Worm (Caenorhabditis elegans) whole organism, mixed stage, embryonic: ENCODE measurements around the gene coa-3.

Experiments used
- M03D4.4 ChIP-seq: sonication (generic microtip); optimal IDR thresholded peaks from 2 replicates; lab custom pipeline; 2017; ENCODE audit warnings: mild to moderate bottlenecking, missing genetic modification characterization, missing compliant biosample characterization
- blmp-1 ChIP-seq: fragments of 150-350 bp; optimal IDR thresholded peaks from 2 replicates; lab custom pipeline; 2014; ENCODE audit warnings: missing biosample characterization, missing genetic modification characterization
- ceh-39 ChIP-seq: fragments of 150-350 bp; optimal IDR thresholded peaks from 2 replicates; lab custom pipeline; 2014; ENCODE audit warnings: missing biosample characterization, missing genetic modification characterization
- ceh-43 ChIP-seq: fragments of 200-800 bp; sonication (Bioruptor generic); optimal IDR thresholded peaks from 2 replicates; lab custom pipeline; 2018; ENCODE audit warnings: mild to moderate bottlenecking, missing genetic modification characterization, moderate library complexity, missing compliant biosample characterization
- ceh-83 ChIP-seq: fragments of 200-800 bp; sonication (Bioruptor generic); optimal IDR thresholded peaks from 2 replicates; lab custom pipeline; 2018; ENCODE audit warnings: mild to moderate bottlenecking, missing genetic modification characterization, missing compliant biosample characterization
- ces-1 ChIP-seq: fragments of 150-350 bp; optimal IDR thresholded peaks from 2 replicates; lab custom pipeline; 2014; ENCODE audit warnings: missing biosample characterization, missing genetic modification reagents, missing genetic modification characterization
- cnd-1 ChIP-seq: fragments of 200-800 bp; sonication (Bioruptor generic); optimal IDR thresholded peaks from 2 replicates; lab custom pipeline; 2018; ENCODE audit warnings: mild to moderate bottlenecking, missing genetic modification characterization, missing compliant biosample characterization
- drap-1 ChIP-seq: fragments of 200-800 bp; sonication (Bioruptor generic); optimal IDR thresholded peaks from 3 replicates; lab custom pipeline; 2018; ENCODE audit warnings: mild to moderate bottlenecking, missing genetic modification characterization, missing compliant biosample characterization
- elt-3 ChIP-seq: fragments of 150-350 bp; optimal IDR thresholded peaks from 2 replicates; lab custom pipeline; 2014; ENCODE audit warnings: missing biosample characterization, missing genetic modification characterization
- flh-1 ChIP-seq: fragments of 200-800 bp; sonication (Bioruptor generic); optimal IDR thresholded peaks from 2 replicates; lab custom pipeline; 2018; ENCODE audit warnings: mild to moderate bottlenecking, missing genetic modification characterization, moderate library complexity, missing compliant biosample characterization
- ham-2 ChIP-seq: fragments of 200-800 bp; sonication (Bioruptor generic); optimal IDR thresholded peaks from 2 replicates; lab custom pipeline; 2018; ENCODE audit warnings: mild to moderate bottlenecking, missing genetic modification characterization, missing compliant biosample characterization
- hlh-1 ChIP-seq: fragments of 150-350 bp; optimal IDR thresholded peaks from 2 replicates; lab custom pipeline; 2014; ENCODE audit warnings: missing biosample characterization, missing genetic modification reagents, missing genetic modification characterization
- lin-13 ChIP-seq: fragments of 150-350 bp; optimal IDR thresholded peaks from 2 replicates; lab custom pipeline; 2014; ENCODE audit warnings: missing biosample characterization, missing genetic modification characterization
- lin-32 ChIP-seq: fragments of 200-800 bp; sonication (Bioruptor generic); optimal IDR thresholded peaks from 2 replicates; lab custom pipeline; 2018; ENCODE audit warnings: mild to moderate bottlenecking, missing genetic modification characterization, missing compliant biosample characterization
- lsy-2 ChIP-seq: fragments of 150-350 bp; optimal IDR thresholded peaks from 2 replicates; lab custom pipeline; 2014; ENCODE audit warnings: missing biosample characterization, missing genetic modification characterization
- mab-5 ChIP-seq: fragments of 150-350 bp; optimal IDR thresholded peaks from 2 replicates; lab custom pipeline; 2014; ENCODE audit warnings: missing biosample characterization, missing genetic modification characterization
- mep-1 ChIP-seq: fragments of 150-350 bp; optimal IDR thresholded peaks from 2 replicates; lab custom pipeline; 2017; ENCODE audit warnings: missing biosample characterization, missing genetic modification reagents, missing genetic modification characterization, inconsistent platforms
- mls-2 ChIP-seq: sonication (generic microtip); optimal IDR thresholded peaks from 2 replicates; lab custom pipeline; 2016; ENCODE audit warnings: mild to moderate bottlenecking, missing genetic modification characterization, moderate library complexity, missing compliant biosample characterization
- nhr-12 ChIP-seq: fragments of 150-350 bp; optimal IDR thresholded peaks from 2 replicates; lab custom pipeline; 2014; ENCODE audit warnings: missing biosample characterization, missing genetic modification characterization
- nhr-2 ChIP-seq: fragments of 150-350 bp; optimal IDR thresholded peaks from 2 replicates; lab custom pipeline; 2014; ENCODE audit warnings: missing biosample characterization, missing genetic modification characterization
- nhr-237 ChIP-seq: fragments of 150-350 bp; optimal IDR thresholded peaks from 2 replicates; lab custom pipeline; 2014; ENCODE audit warnings: missing biosample characterization, missing genetic modification characterization
- nhr-76 ChIP-seq: sonication (generic microtip); optimal IDR thresholded peaks from 2 replicates; lab custom pipeline; 2017; ENCODE audit warnings: missing biosample characterization, missing genetic modification characterization
- pha-4 ChIP-seq: fragments of 150-350 bp; optimal IDR thresholded peaks from 2 replicates; lab custom pipeline; 2018; ENCODE audit warnings: missing biosample characterization, missing genetic modification reagents, missing genetic modification characterization
- sem-2 ChIP-seq: fragments of 200-800 bp; sonication (Bioruptor generic); optimal IDR thresholded peaks from 2 replicates; lab custom pipeline; 2018; ENCODE audit warnings: mild to moderate bottlenecking, missing genetic modification characterization, missing compliant biosample characterization
- snpc-4 ChIP-seq: fragments of 150-350 bp; optimal IDR thresholded peaks from 2 replicates; lab custom pipeline; 2014; ENCODE audit warnings: missing biosample characterization, missing genetic modification characterization
- sptf-1 ChIP-seq: sonication (generic microtip); optimal IDR thresholded peaks from 2 replicates; lab custom pipeline; 2017; ENCODE audit warnings: mild to moderate bottlenecking, missing genetic modification characterization, moderate library complexity, missing compliant biosample characterization
- tbx-8 ChIP-seq: fragments of 200-800 bp; sonication (Bioruptor generic); optimal IDR thresholded peaks from 2 replicates; lab custom pipeline; 2018; ENCODE audit warnings: mild to moderate bottlenecking, missing genetic modification characterization, moderate library complexity, missing compliant biosample characterization
- unc-120 ChIP-seq: sonication (generic microtip); optimal IDR thresholded peaks from 2 replicates; lab custom pipeline; 2017; ENCODE audit warnings: missing genetic modification characterization, missing compliant biosample characterization; ENCODE audit not compliant: poor library complexity, severe bottlenecking
- unc-39 ChIP-seq: fragments of 150-350 bp; optimal IDR thresholded peaks from 2 replicates; lab custom pipeline; 2014; ENCODE audit warnings: missing biosample characterization, missing genetic modification characterization
- unc-62 ChIP-seq: fragments of 150-350 bp; optimal IDR thresholded peaks from 2 replicates; lab custom pipeline; 2014; ENCODE audit warnings: missing biosample characterization, missing genetic modification reagents, missing genetic modification characterization
- zip-8 ChIP-seq: fragments of 150-350 bp; optimal IDR thresholded peaks from 2 replicates; lab custom pipeline; 2014; ENCODE audit warnings: missing biosample characterization, missing genetic modification characterization
- ztf-11 ChIP-seq: fragments of 150-350 bp; optimal IDR thresholded peaks from 2 replicates; lab custom pipeline; 2014; ENCODE audit warnings: missing biosample characterization, missing genetic modification characterization

The coa-3 gene

DNA sequence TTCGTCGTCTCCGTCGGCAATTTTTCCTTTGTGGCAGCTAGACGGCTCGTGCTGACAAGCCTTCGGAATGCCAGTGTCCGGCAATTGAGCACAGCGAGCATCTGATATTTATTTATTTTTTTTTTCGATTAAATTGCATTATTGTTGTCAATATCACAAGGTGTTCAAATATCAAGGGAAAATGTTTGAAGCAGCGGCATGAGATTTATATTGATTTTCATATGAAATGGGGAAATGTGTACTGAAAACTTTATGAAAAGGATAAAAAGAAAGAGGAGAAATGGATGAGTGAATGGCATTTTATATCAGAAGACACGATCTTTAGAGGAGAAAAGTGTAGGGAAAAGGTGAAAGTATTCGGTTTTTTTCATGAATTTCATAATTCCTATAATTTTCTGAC, at the start of gene coa-3:
Gene coa-3 (minus strand): TSS at position 101 of the 400 bp plus-strand sequence.
- no peak for TF ChIP-seq unc-120
- no peak for TF ChIP-seq nhr-12
- TF ChIP-seq lin-13 (tag; lab: Kevin White, UChicago): no peak
- TF ChIP-seq ceh-83: no peak
- TF ChIP-seq drap-1 (GFP tag; lab: Kevin White, UChicago): no peak
- TF ChIP-seq M03D4.4 (tag; lab: Kevin White, UChicago): no peak
- no peak for TF ChIP-seq nhr-237
- TF ChIP-seq, all 35 proteins: peak for 0

DNA sequence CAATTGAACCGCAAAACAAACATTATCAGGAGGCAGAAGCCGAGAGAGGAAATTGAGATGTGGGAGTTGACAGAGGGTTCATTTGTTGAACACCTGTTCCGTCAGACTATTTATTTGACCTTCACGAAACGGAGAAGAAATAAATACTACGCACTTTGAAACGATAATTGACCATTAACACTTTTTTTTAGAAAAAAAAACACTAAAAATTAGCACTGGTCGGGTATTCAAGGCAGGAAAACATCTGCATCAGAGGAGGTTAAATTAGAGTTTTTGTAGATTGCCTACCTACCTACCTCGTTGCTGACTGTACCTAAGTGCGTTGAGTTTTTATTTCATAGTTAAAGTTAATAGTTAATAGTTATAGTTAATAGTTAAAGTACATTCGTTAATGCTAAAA, 47.6 kb upstream of the coa-3 start:
- peak; percentile 31 for TF ChIP-seq hlh-1 (tag; lab: Kevin White, UChicago)
- TF ChIP-seq unc-120: no peak
- TF ChIP-seq nhr-2 (tag; lab: Kevin White, UChicago): no peak

- TF ChIP-seq unc-62 (no peak), pha-4 (tag; lab: Kevin White, UChicago) (peak; percentile 55)
These were observed 46.4 kb upstream of the coa-3 start, which contains the start of gene lgc-27 for ce11 chrII:4648785-4649184. lgc-27 (plus strand) TSS chrII:4649085.

DNA sequence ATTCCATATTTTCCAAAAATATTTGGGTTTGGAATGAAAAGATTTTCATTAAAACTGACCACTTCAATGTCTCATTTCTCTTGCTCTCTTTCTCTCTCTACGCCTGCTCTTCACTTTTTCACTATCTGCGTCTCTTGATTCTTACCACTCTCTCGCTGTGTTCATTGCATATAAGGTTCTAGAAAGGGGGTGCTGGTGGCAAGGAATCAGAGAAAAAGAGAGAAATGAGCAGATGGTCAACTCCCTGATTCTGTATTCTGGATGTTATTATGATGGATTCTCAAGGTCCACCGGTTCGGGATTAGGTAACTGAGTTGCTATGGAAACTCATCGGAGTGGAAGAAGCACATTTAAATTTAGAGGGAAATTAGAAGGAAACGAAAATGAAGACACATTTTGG, 38.3 kb upstream of the coa-3 start:
- TF ChIP-seq mls-2 (tag; lab: Kevin White, UChicago) (peak; percentile 21), ces-1 (GFP tag; lab: Kevin White, UChicago) (peak; percentile 78), cnd-1 (tag; lab: Kevin White, UChicago) (peak; percentile 91), unc-120 (peak; percentile 47), sptf-1 (tag; lab: Kevin White, UChicago) (no peak), M03D4.4 (tag; lab: Kevin White, UChicago) (no peak), mep-1 (tag; lab: Kevin White, UChicago) (peak; percentile 72), zip-8 (tag; lab: Kevin White, UChicago) (no peak), mab-5 (tag; lab: Kevin White, UChicago) (no peak), ceh-43 (GFP tag; lab: Kevin White, UChicago) (no peak), unc-39 (tag; lab: Kevin White, UChicago) (no peak), lsy-2 (tag; lab: Kevin White, UChicago) (peak; percentile 4), lin-32 (GFP tag; lab: Kevin White, UChicago) (peak; percentile 67), flh-1 (GFP tag; lab: Kevin White, UChicago) (no peak), elt-3 (no peak)

- TF ChIP-seq ceh-83 (no peak), sem-2 (GFP tag; lab: Kevin White, UChicago) (no peak), ham-2 (GFP tag; lab: Kevin White, UChicago) (no peak), nhr-76 (no peak), lin-13 (tag; lab: Kevin White, UChicago) (no peak), ceh-43 (GFP tag; lab: Kevin White, UChicago) (no peak), blmp-1 (tag; lab: Kevin White, UChicago) (no peak), ceh-39 (tag; lab: Kevin White, UChicago) (no peak), unc-120 (no peak), ces-1 (GFP tag; lab: Kevin White, UChicago) (no peak), pha-4 (tag; lab: Kevin White, UChicago) (no peak)
These were observed 36.5 kb upstream of the coa-3 start for ce11 chrII:4638891-4639290.

ce11 chrII:4638241-4638640, 35.8 kb upstream of the coa-3 start, which contains the start of gene che-10:
che-10 (minus strand) TSS chrII:4638341.
- TF ChIP-seq nhr-237: no peak
- TF ChIP-seq lin-13 (tag; lab: Kevin White, UChicago): no peak
- TF ChIP-seq hlh-1 (tag; lab: Kevin White, UChicago): no peak
- no peak for TF ChIP-seq nhr-12
- TF ChIP-seq tbx-8 (GFP tag; lab: Kevin White, UChicago): no peak
- TF ChIP-seq ces-1 (GFP tag; lab: Kevin White, UChicago): no peak
- no peak for TF ChIP-seq flh-1 (GFP tag; lab: Kevin White, UChicago)
- no peak for TF ChIP-seq pha-4 (tag; lab: Kevin White, UChicago)
- no peak for TF ChIP-seq snpc-4 (tag; lab: Kevin White, UChicago)
- no peak for TF ChIP-seq drap-1 (GFP tag; lab: Kevin White, UChicago)
- TF ChIP-seq unc-62: no peak
- no peak for TF ChIP-seq ztf-11 (tag; lab: Kevin White, UChicago)
- TF ChIP-seq ceh-43 (GFP tag; lab: Kevin White, UChicago): no peak
- TF ChIP-seq M03D4.4 (tag; lab: Kevin White, UChicago): no peak
- no peak for TF ChIP-seq unc-120
- TF ChIP-seq mab-5 (tag; lab: Kevin White, UChicago): no peak
- no peak for TF ChIP-seq cnd-1 (tag; lab: Kevin White, UChicago)
- no peak for TF ChIP-seq sptf-1 (tag; lab: Kevin White, UChicago)
